Worm (Caenorhabditis elegans) whole organism, young adult: Measurements from ENCODE around the gene C06B3.7.

Experiments
- B0035.1 ChIP-seq: sonication (generic microtip); optimal IDR thresholded peaks from 2 replicates; lab custom pipeline; 2016; ENCODE audit warnings: missing genetic modification characterization, mild to moderate bottlenecking, missing compliant biosample characterization, missing genotype, missing genetic modification reagents
- B0261.1 ChIP-seq: sonication (generic microtip); optimal IDR thresholded peaks from 2 replicates; lab custom pipeline; 2016; ENCODE audit warnings: mild to moderate bottlenecking, missing genetic modification characterization, moderate library complexity, missing compliant biosample characterization
- C17E4.6 ChIP-seq: fragments of 200-800 bp; sonication (Bioruptor generic); IDR thresholded peaks from 2 replicates; pipeline ENCODE4 v1.3.6; 2022; ENCODE audit warnings: missing genetic modification reagents, missing genetic modification characterization, missing compliant biosample characterization
- F10E7.11 ChIP-seq: sonication (generic microtip); optimal IDR thresholded peaks from 2 replicates; lab custom pipeline; 2017; ENCODE audit warnings: mild to moderate bottlenecking, missing genetic modification characterization, moderate library complexity, missing compliant biosample characterization
- F22D6.2 ChIP-seq: sonication (generic microtip); optimal IDR thresholded peaks from 2 replicates; lab custom pipeline; 2016; ENCODE audit warnings: mild to moderate bottlenecking, missing genetic modification characterization, missing compliant biosample characterization
- F23B12.7 ChIP-seq: sonication (generic microtip); optimal IDR thresholded peaks from 2 replicates; lab custom pipeline; 2017; ENCODE audit warnings: missing genetic modification characterization, mild to moderate bottlenecking, missing compliant biosample characterization, antibody characterized with exemption, moderate library complexity; ENCODE audit not compliant: insufficient read depth
- K11D2.4 ChIP-seq: fragments of 200-800 bp; sonication (Bioruptor generic); IDR thresholded peaks from 2 replicates; pipeline ENCODE4 v1.3.6; 2022; ENCODE audit warnings: missing genetic modification reagents, missing genetic modification characterization, missing compliant biosample characterization
- T07F8.4 ChIP-seq: sonication (generic microtip); optimal IDR thresholded peaks from 2 replicates; lab custom pipeline; 2016; ENCODE audit warnings: mild to moderate bottlenecking, missing genetic modification characterization, moderate library complexity, missing compliant biosample characterization
- Y53F4B.3 ChIP-seq: fragments of 200-800 bp; sonication (Bioruptor generic); IDR thresholded peaks from 2 replicates; pipeline ENCODE4 v1.3.6; 2022; ENCODE audit warnings: missing genetic modification reagents, missing genetic modification characterization, missing compliant biosample characterization
- Y53G8AR.9 ChIP-seq: fragments of 200-800 bp; sonication (Bioruptor generic); conservative IDR thresholded peaks from 2 replicates; pipeline ENCODE4 v1.3.6; 2022; ENCODE audit warnings: missing genetic modification reagents, missing genetic modification characterization, missing compliant biosample characterization
- Y95B8A.8 ChIP-seq: fragments of 200-800 bp; sonication (Bioruptor generic); IDR thresholded peaks from 2 replicates; pipeline ENCODE4 v1.3.6; 2022; ENCODE audit warnings: missing genetic modification reagents, missing genetic modification characterization, missing compliant biosample characterization
- akir-1 ChIP-seq: fragments of 200-800 bp; sonication (Bioruptor generic); optimal IDR thresholded peaks from 2 replicates; lab custom pipeline; 2018; ENCODE audit warnings: mild to moderate bottlenecking, missing genetic modification characterization, moderate library complexity, missing compliant biosample characterization
- ama-1 ChIP-seq, 3 experiments: fragments of 150-350 bp in 1 of 3; sonication (generic microtip) in 2 of 3; optimal IDR thresholded peaks; 2 replicates each; lab custom pipeline; 2014 to 2018; ENCODE audit warnings: missing biosample characterization in 2 of 3, missing genetic modification characterization in 2 of 3, missing genetic modification reagents in 2 of 3
- attf-6 ChIP-seq: fragments of 200-800 bp; sonication (Bioruptor generic); IDR thresholded peaks from 2 replicates; pipeline ENCODE4 v1.3.6; 2022; ENCODE audit warnings: missing genetic modification reagents, missing genetic modification characterization, missing compliant biosample characterization
- bed-1 ChIP-seq: fragments of 200-800 bp; sonication (Bioruptor generic); IDR thresholded peaks from 2 replicates; pipeline ENCODE4 v1.3.6; 2022; ENCODE audit warnings: missing genetic modification reagents, missing genetic modification characterization, missing compliant biosample characterization
- ceh-40 ChIP-seq: fragments of 200-800 bp; sonication (Bioruptor generic); IDR thresholded peaks from 2 replicates; pipeline ENCODE4 v1.3.6; 2022; ENCODE audit warnings: missing genetic modification characterization, missing compliant biosample characterization
- ceh-91 ChIP-seq: fragments of 200-800 bp; sonication (Bioruptor generic); IDR thresholded peaks from 2 replicates; pipeline ENCODE4 v1.3.6; 2022; ENCODE audit warnings: missing genetic modification reagents, missing genetic modification characterization, missing compliant biosample characterization
- dox-1 ChIP-seq: fragments of 200-800 bp; sonication (Bioruptor generic); IDR thresholded peaks from 2 replicates; pipeline ENCODE4 v1.3.6; 2022; ENCODE audit warnings: missing genetic modification reagents, missing genetic modification characterization, missing compliant biosample characterization
- egl-44 ChIP-seq: fragments of 200-800 bp; sonication (Bioruptor generic); IDR thresholded peaks from 2 replicates; pipeline ENCODE4 v1.3.6; 2022; ENCODE audit warnings: missing genetic modification reagents, missing genetic modification characterization, missing compliant biosample characterization
- ekl-4 ChIP-seq: fragments of 200-800 bp; sonication (Bioruptor generic); IDR thresholded peaks from 2 replicates; pipeline ENCODE4 v1.3.6; 2022; ENCODE audit warnings: missing genetic modification reagents, missing genetic modification characterization, missing compliant biosample characterization
- ets-4 ChIP-seq: fragments of 200-800 bp; sonication (Bioruptor generic); optimal IDR thresholded peaks from 2 replicates; lab custom pipeline; 2018; ENCODE audit warnings: mild to moderate bottlenecking, missing genetic modification characterization, missing compliant biosample characterization
- gei-17 ChIP-seq: fragments of 200-800 bp; sonication (Bioruptor generic); optimal IDR thresholded peaks from 2 replicates; lab custom pipeline; 2018; ENCODE audit warnings: mild to moderate bottlenecking, missing genetic modification characterization, missing compliant biosample characterization
- hlh-12 ChIP-seq: sonication (generic microtip); optimal IDR thresholded peaks from 2 replicates; lab custom pipeline; 2016; ENCODE audit warnings: missing genetic modification characterization, missing compliant biosample characterization
- hmg-1.2 ChIP-seq: fragments of 200-800 bp; sonication (Bioruptor generic); IDR thresholded peaks from 2 replicates; pipeline ENCODE4 v1.3.6; 2022; ENCODE audit warnings: missing genetic modification reagents, missing genetic modification characterization, missing compliant biosample characterization
- hrde-1 ChIP-seq: sonication (generic microtip); optimal IDR thresholded peaks from 2 replicates; lab custom pipeline; 2016; ENCODE audit warnings: missing genetic modification characterization, mild to moderate bottlenecking, missing compliant biosample characterization, moderate library complexity, missing genotype, missing genetic modification reagents, borderline replicate concordance
- mel-28 ChIP-seq: sonication (generic microtip); optimal IDR thresholded peaks from 2 replicates; lab custom pipeline; 2016; ENCODE audit warnings: borderline replicate concordance, mild to moderate bottlenecking, missing genetic modification characterization, missing compliant biosample characterization
- mes-4 ChIP-seq: sonication (generic microtip); optimal IDR thresholded peaks from 2 replicates; lab custom pipeline; 2016; ENCODE audit warnings: missing genotype, missing genetic modification characterization, missing compliant biosample characterization
- mxl-1 ChIP-seq: sonication (generic microtip); optimal IDR thresholded peaks from 2 replicates; lab custom pipeline; 2016; ENCODE audit warnings: missing genetic modification characterization, missing compliant biosample characterization
- nhr-80 ChIP-seq: sonication (generic microtip); optimal IDR thresholded peaks from 2 replicates; lab custom pipeline; 2016; ENCODE audit warnings: missing genetic modification characterization, missing compliant biosample characterization
- nhr-90 ChIP-seq: sonication (generic microtip); optimal IDR thresholded peaks from 2 replicates; lab custom pipeline; 2016; ENCODE audit warnings: missing genotype, mild to moderate bottlenecking, missing genetic modification characterization, missing compliant biosample characterization
- pbrm-1 ChIP-seq: fragments of 200-800 bp; sonication (Bioruptor generic); IDR thresholded peaks from 2 replicates; pipeline ENCODE4 v1.3.6; 2022; ENCODE audit warnings: missing genetic modification reagents, missing genetic modification characterization, missing compliant biosample characterization
- pha-4 ChIP-seq: fragments of 150-350 bp; sonication (generic microtip); optimal IDR thresholded peaks from 2 replicates; lab custom pipeline; 2014; ENCODE audit warnings: missing biosample characterization, missing genetic modification reagents, missing genetic modification characterization
- rec-8 ChIP-seq, 2 experiments: sonication (generic microtip); optimal IDR thresholded peaks; 2 replicates each; lab custom pipeline; 2016; ENCODE audit warnings: mild to moderate bottlenecking in 2 of 2, missing genetic modification characterization in 2 of 2, missing genetic modification reagents in 2 of 2, missing genotype in 2 of 2, missing biosample characterization in 1 of 2, missing compliant biosample characterization in 1 of 2, moderate library complexity in 1 of 2
- rpc-1 ChIP-seq, 2 experiments: fragments of 150-350 bp in 1 of 2; sonication (generic microtip) in 1 of 2; optimal IDR thresholded peaks; 2 replicates each; lab custom pipeline; 2014 to 2018; ENCODE audit warnings: missing biosample characterization in 1 of 2, missing genetic modification characterization in 1 of 2, missing genetic modification reagents in 1 of 2, missing genotype in 1 of 2
- snpc-3.4 ChIP-seq: sonication (generic microtip); optimal IDR thresholded peaks from 2 replicates; lab custom pipeline; 2017; ENCODE audit warnings: missing genetic modification characterization, mild to moderate bottlenecking, missing compliant biosample characterization, antibody characterized with exemption, moderate library complexity, missing genotype, missing genetic modification reagents
- snpc-4 ChIP-seq, 5 experiments: fragments of 150-350 bp in 1 of 5; sonication (generic microtip) in 4 of 5; optimal IDR thresholded peaks; 2 replicates each; lab custom pipeline; 2014 to 2018; ENCODE audit warnings: missing genetic modification characterization in 5 of 5, missing biosample characterization in 3 of 5, antibody characterized with exemption in 2 of 5, mild to moderate bottlenecking in 2 of 5, missing compliant biosample characterization in 2 of 5, missing genotype in 2 of 5, moderate library complexity in 2 of 5, missing genetic modification reagents in 1 of 5
- unc-62 ChIP-seq: fragments of 150-350 bp; optimal IDR thresholded peaks from 2 replicates; lab custom pipeline; 2014; ENCODE audit warnings: missing biosample characterization, missing genetic modification reagents, missing genetic modification characterization
- ztf-22 ChIP-seq: fragments of 200-800 bp; sonication (Bioruptor generic); optimal IDR thresholded peaks from 2 replicates; lab custom pipeline; 2018; ENCODE audit warnings: mild to moderate bottlenecking, missing genetic modification characterization, moderate library complexity, missing compliant biosample characterization
- ztf-25 ChIP-seq: fragments of 200-800 bp; sonication (Bioruptor generic); IDR thresholded peaks from 2 replicates; pipeline ENCODE4 v1.3.6; 2022; ENCODE audit warnings: missing genetic modification reagents, missing genetic modification characterization, missing compliant biosample characterization
- ztf-26 ChIP-seq: sonication (generic microtip); optimal IDR thresholded peaks from 2 replicates; lab custom pipeline; 2017; ENCODE audit warnings: missing genetic modification characterization, missing compliant biosample characterization
- ztf-28 ChIP-seq: fragments of 200-800 bp; sonication (Bioruptor generic); IDR thresholded peaks from 2 replicates; pipeline ENCODE4 v1.3.6; 2022; ENCODE audit warnings: missing genetic modification reagents, missing genetic modification characterization, missing compliant biosample characterization
- ztf-3 ChIP-seq: fragments of 200-800 bp; sonication (Bioruptor generic); optimal IDR thresholded peaks from 2 replicates; lab custom pipeline; 2018; ENCODE audit warnings: mild to moderate bottlenecking, missing genetic modification characterization, missing compliant biosample characterization

The C06B3.7 gene

DNA sequence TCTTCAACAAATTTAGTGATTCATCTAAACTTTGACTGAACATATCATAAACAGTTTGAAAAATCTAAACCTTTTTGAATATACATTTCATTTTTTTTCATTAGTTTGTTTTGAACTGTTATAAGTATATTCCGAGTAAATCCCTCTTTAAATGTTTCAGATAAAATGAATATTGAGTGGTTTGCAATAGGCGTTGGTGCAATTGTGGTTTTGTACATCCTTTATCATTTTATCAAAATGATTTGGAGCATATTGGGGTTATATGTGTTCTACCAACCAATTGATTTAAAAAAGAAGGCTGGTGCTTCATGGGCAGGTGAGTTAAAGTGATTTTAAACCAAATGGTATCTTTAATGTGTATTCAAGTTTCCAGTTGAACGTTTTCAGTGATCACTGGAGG lies 5.0 kb upstream of the C06B3.7 start, which contains the start of gene stdh-3:
Gene stdh-3 (plus strand): TSS at position 166 of the 400 bp plus-strand sequence.
- no peak for TF ChIP-seq F23B12.7
- no peak for TF ChIP-seq F22D6.2 (tag; lab: Kevin White, UChicago)
- TF ChIP-seq ztf-3 (GFP tag; lab: Kevin White, UChicago), result no peak
- TF ChIP-seq ama-1 (optimal IDR thresholded peaks at IDR 0.05; lab: Kevin White, UChicago), result no peak
- no peak for TF ChIP-seq ama-1 (GFP tag; optimal IDR thresholded peaks at IDR 0.05; lab: Kevin White, UChicago)
- no peak for TF ChIP-seq mel-28 (tag; lab: Kevin White, UChicago)
- no peak for TF ChIP-seq hlh-12
- no peak for TF ChIP-seq ekl-4 (GFP tag; lab: Robert Waterston, UW)
- TF ChIP-seq mes-4, result no peak
- TF ChIP-seq ztf-22 (GFP tag; lab: Kevin White, UChicago), result no peak
- TF ChIP-seq akir-1 (GFP tag; lab: Kevin White, UChicago), result no peak

DNA sequence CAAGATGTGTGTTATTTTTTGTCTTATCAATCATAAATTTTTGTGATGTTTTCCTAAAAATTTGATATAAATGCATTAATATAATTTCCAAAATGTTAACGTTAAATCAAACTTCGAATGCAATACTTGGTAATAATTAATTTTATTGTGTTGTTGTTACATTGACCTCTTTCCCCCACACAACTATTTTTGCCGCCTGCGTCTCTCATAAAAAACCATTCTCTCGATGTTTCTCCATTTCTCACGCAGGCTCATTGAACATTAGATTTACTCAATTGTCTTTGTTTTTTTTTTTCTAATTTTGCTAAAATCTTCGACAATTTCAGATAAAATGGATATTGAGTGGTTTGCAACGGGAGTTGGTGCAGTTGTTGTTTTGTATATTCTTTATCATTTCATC lies 3.3 kb upstream of the C06B3.7 start, which contains the start of gene stdh-1:
Gene stdh-1 (plus strand): TSS at position 327 of the 400 bp plus-strand sequence.
- no peak for TF ChIP-seq egl-44 (GFP tag; lab: Robert Waterston, UW)
- no peak for TF ChIP-seq pha-4 (tag; lab: Kevin White, UChicago)
- peak; percentile 62; the same call in 1 of the 2 replicates for TF ChIP-seq hmg-1.2
- peak; percentile 6 for TF ChIP-seq nhr-80 (tag; lab: Kevin White, UChicago)

DNA sequence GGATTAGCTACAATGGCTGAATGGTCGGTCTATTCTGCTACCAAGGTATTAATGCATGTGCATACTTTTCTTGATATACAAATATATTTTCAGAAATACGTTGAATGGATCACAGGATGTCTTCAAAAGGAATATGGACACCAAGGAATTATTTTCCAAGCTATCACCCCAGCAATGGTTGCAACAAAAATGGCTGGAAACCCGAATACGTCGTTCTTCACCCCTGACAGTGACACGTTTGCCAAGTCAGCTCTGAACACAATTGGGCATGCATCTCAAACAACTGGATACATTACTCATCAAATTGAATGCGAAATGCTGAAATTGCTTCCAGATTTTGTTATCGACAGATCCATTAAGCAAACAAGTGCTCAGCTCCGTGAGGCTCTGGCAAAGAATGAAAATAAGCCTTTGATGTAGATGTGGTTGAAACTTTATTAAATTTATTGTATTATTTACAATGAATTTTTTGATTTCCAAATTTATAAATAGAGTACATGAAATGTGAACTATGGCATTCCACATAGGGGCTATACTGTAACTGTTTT lies 1.9 kb upstream of the C06B3.7 start:
- TF ChIP-seq Y53G8AR.9 (GFP tag; lab: Robert Waterston, UW) (peak; percentile 95), ztf-25 (0 out of 2 replicates have a peak, but pooled peaks have one; percentile 6), nhr-90 (peak; percentile 94), B0035.1 (peak; percentile 69), snpc-3.4 (tag; lab: Kevin White, UChicago) (no peak), ets-4 (GFP tag; lab: Kevin White, UChicago) (peak; percentile 81), ztf-26 (peak; percentile 86), K11D2.4 (GFP tag; lab: Robert Waterston, UW) (peak; percentile 84), unc-62 (GFP tag; lab: Kevin White, UChicago) (no peak), gei-17 (peak; percentile 76), rec-8 (tag; optimal IDR thresholded peaks at IDR 0.05; lab: Kevin White, UChicago) (no peak), dox-1 (GFP tag; lab: Robert Waterston, UW) (peak; percentile 79), bed-1 (no peak), snpc-4 (GFP tag; optimal IDR thresholded peaks at IDR 0.05; lab: Kevin White, UChicago) (no peak), snpc-4 (tag; optimal IDR thresholded peaks at IDR 0.05; lab: Kevin White, UChicago) (peak in 1 of 4 experiments; percentile 34), ztf-28 (GFP tag; lab: Robert Waterston, UW) (0 out of 2 replicates have a peak, but pooled peaks have one; percentile 75), rpc-1 (optimal IDR thresholded peaks at IDR 0.05; lab: Kevin White, UChicago) (no peak), rpc-1 (tag; optimal IDR thresholded peaks at IDR 0.05; lab: Kevin White, UChicago) (no peak), hrde-1 (tag; lab: Kevin White, UChicago) (no peak), attf-6 (GFP tag; lab: Robert Waterston, UW) (peak; percentile 71), Y95B8A.8 (GFP tag; lab: Robert Waterston, UW) (peak; percentile 88), ceh-91 (no peak), F23B12.7 (no peak), pbrm-1 (GFP tag; lab: Robert Waterston, UW) (peak; percentile 61; the same call in 1 of the 2 replicates), C17E4.6 (GFP tag; lab: Robert Waterston, UW) (0 out of 2 replicates have a peak, but pooled peaks have one; percentile 34), F10E7.11 (tag; lab: Kevin White, UChicago) (peak; percentile 65), ceh-40 (GFP tag; lab: Robert Waterston, UW) (0 out of 2 replicates have a peak, but pooled peaks have one; percentile 61), mxl-1 (tag; lab: Kevin White, UChicago) (no peak), Y53F4B.3 (GFP tag; lab: Robert Waterston, UW) (no peak; the same call in 1 of the 2 replicates), T07F8.4 (tag; lab: Kevin White, UChicago) (no peak), ekl-4 (GFP tag; lab: Robert Waterston, UW) (peak; percentile 68), B0261.1 (tag; lab: Kevin White, UChicago) (no peak), ztf-22 (GFP tag; lab: Kevin White, UChicago) (peak; percentile 76), egl-44 (GFP tag; lab: Robert Waterston, UW) (peak; percentile 77)
